Fruit fly (Drosophila melanogaster): ENCODE measurements around the gene ATPsyndelta.
A peak's percentile ranks its signal among the peaks of the same experiment; 100 is the strongest.

Gene ATPsyndelta

DNA sequence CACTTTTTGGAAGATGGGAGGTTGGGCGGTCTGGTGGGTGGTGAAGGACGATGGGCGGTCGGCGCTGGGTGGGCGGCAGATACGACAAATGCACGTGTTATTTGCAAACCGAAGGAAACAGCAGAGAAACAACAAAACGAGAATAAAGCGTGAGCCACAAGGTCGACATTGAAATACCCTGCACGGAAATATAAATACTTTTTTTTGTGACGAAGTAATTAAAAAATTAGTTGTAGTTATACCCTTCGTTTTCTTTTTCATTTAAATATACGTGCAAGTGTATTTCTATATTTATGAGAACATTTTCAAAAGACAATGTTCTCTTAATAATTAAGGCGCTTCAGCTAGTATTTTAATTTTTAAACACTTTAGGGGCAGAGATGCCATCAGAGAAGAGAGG, 37.9 kb downstream of the ATPsyndelta start (continued):
- TF ChIP-seq nerfin-2 (GFP tag; IDR thresholded peaks at IDR 0.05; ENCODE audit: partially characterized antibody): no peak
- TF ChIP-seq Hr51 (GFP tag; optimal IDR thresholded peaks at IDR 0.05): peak in 1 of 2 experiments; percentile 23
- TF ChIP-seq YL-1 (GFP tag; optimal IDR thresholded peaks at IDR 0.05): no peak
- TF ChIP-seq Dbx (GFP tag; IDR thresholded peaks at IDR 0.05): 0 out of 3 replicates have a peak, but pooled peaks have one; percentile 28
- no peak for TF ChIP-seq CG4404 (GFP tag; IDR thresholded peaks at IDR 0.05)
- TF ChIP-seq MBD-R2 (GFP tag; IDR thresholded peaks at IDR 0.05): no peak
- TF ChIP-seq Max (GFP tag; optimal IDR thresholded peaks at IDR 0.05): no peak
- TF ChIP-seq CG6683 (GFP tag; optimal IDR thresholded peaks at IDR 0.05): no peak
- no peak for TF ChIP-seq usp (GFP tag; optimal IDR thresholded peaks at IDR 0.05)
- TF ChIP-seq sc (optimal IDR thresholded peaks at IDR 0.05): no peak
- no peak for TF ChIP-seq sc (GFP tag; optimal IDR thresholded peaks at IDR 0.05)
- no peak for TF ChIP-seq CG3163 (GFP tag; optimal IDR thresholded peaks at IDR 0.05)
- no peak for TF ChIP-seq Doc2 (GFP tag; IDR thresholded peaks at IDR 0.05)
- TF ChIP-seq CG32772 (GFP tag; IDR thresholded peaks at IDR 0.05): no peak
- TF ChIP-seq CG17328 (GFP tag; IDR thresholded peaks at IDR 0.05): no peak
- TF ChIP-seq CG11696 (GFP tag; IDR thresholded peaks at IDR 0.05): no peak
- TF ChIP-seq mam (GFP tag; optimal IDR thresholded peaks at IDR 0.05): peak; percentile 15
- TF ChIP-seq CG7745 (tag; optimal IDR thresholded peaks at IDR 0.05): no peak
- no peak for TF ChIP-seq luna (GFP tag; optimal IDR thresholded peaks at IDR 0.05)
- no peak for TF ChIP-seq CG8924 (tag; optimal IDR thresholded peaks at IDR 0.05)
- peak; percentile 52 for TF ChIP-seq cwo (GFP tag; optimal IDR thresholded peaks at IDR 0.05)
- TF ChIP-seq gro (GFP tag; optimal IDR thresholded peaks at IDR 0.05): peak; percentile 3
- TF ChIP-seq CG2202 (tag; optimal IDR thresholded peaks at IDR 0.05): no peak
- no peak for TF ChIP-seq CG30020 (tag; optimal IDR thresholded peaks at IDR 0.05)
- TF ChIP-seq CG7271 (tag; optimal IDR thresholded peaks at IDR 0.05): no peak
- TF ChIP-seq CG9797 (GFP tag; optimal IDR thresholded peaks at IDR 0.05): no peak
- peak; percentile 26; the same call in 1 of the 2 replicates for TF ChIP-seq CG32532 (GFP tag; IDR thresholded peaks at IDR 0.05)
- TF ChIP-seq bbx (GFP tag; IDR thresholded peaks at IDR 0.05; ENCODE audit: partially characterized antibody): no peak
- no peak for TF ChIP-seq tio (GFP tag; optimal IDR thresholded peaks at IDR 0.05)
- no peak for TF ChIP-seq tup (GFP tag; optimal IDR thresholded peaks at IDR 0.05)
- TF ChIP-seq zen (tag; optimal IDR thresholded peaks at IDR 0.05): no peak
- peak; percentile 18 for TF ChIP-seq CG9727 (GFP tag; optimal IDR thresholded peaks at IDR 0.05)
- 0 out of 3 replicates have a peak, but pooled peaks have one; percentile 7 for TF ChIP-seq CG11456 (GFP tag; IDR thresholded peaks at IDR 0.05)
- TF ChIP-seq ac (GFP tag; optimal IDR thresholded peaks at IDR 0.05): no peak
- no peak for TF ChIP-seq CHES-1-like (GFP tag; optimal IDR thresholded peaks at IDR 0.05)
- TF ChIP-seq Dfd (GFP tag; optimal IDR thresholded peaks at IDR 0.05): no peak
- TF ChIP-seq Usf (GFP tag; optimal IDR thresholded peaks at IDR 0.05): no peak
- no peak for TF ChIP-seq ind (GFP tag; optimal IDR thresholded peaks at IDR 0.05)
- no peak for TF ChIP-seq H2.0 (GFP tag; IDR thresholded peaks at IDR 0.05)
- TF ChIP-seq Hmx (GFP tag; optimal IDR thresholded peaks at IDR 0.05): no peak
- TF ChIP-seq dysf (GFP tag; IDR thresholded peaks at IDR 0.05): peak; percentile 45; the same call in 2 of the 3 replicates
- TF ChIP-seq CG4360 (GFP tag; IDR thresholded peaks at IDR 0.05): no peak
- TF ChIP-seq Dad (GFP tag; optimal IDR thresholded peaks at IDR 0.05): no peak
- TF ChIP-seq PHDP (tag; optimal IDR thresholded peaks at IDR 0.05): peak; percentile 2
- no peak for TF ChIP-seq Ets97D (GFP tag; optimal IDR thresholded peaks at IDR 0.05)
- no peak for TF ChIP-seq psq (GFP tag; optimal IDR thresholded peaks at IDR 0.05)
- TF ChIP-seq chinmo (GFP tag; IDR thresholded peaks at IDR 0.05; ENCODE audit: partially characterized antibody): no peak
- no peak for TF ChIP-seq esg (GFP tag; conservative IDR thresholded peaks at IDR 0.05)
- no peak for TF ChIP-seq B-H1 (GFP tag; IDR thresholded peaks at IDR 0.05)
- no peak for TF ChIP-seq CG11093 (GFP tag; IDR thresholded peaks at IDR 0.05)
- TF ChIP-seq Sox102F (GFP tag; optimal IDR thresholded peaks at IDR 0.05): peak; percentile 1
- no peak for TF ChIP-seq sim (GFP tag; IDR thresholded peaks at IDR 0.05)

Measured in whole organism, embryonic.